Worm (Caenorhabditis elegans): Measurements from ENCODE around the gene sgn-1.
A peak's percentile ranks its signal among the peaks of the same experiment; 100 is the strongest.

The sgn-1 gene

ce11 chrII:8785875-8786274 lies 2.4 kb upstream of the sgn-1 start (continued):
- no peak for TF ChIP-seq D2030.7 (GFP tag; IDR thresholded peaks at IDR 0.05)
- no peak for TF ChIP-seq unc-62 (GFP tag; optimal IDR thresholded peaks at IDR 0.05)
- TF ChIP-seq dpff-1 (tag; optimal IDR thresholded peaks at IDR 0.05) = no peak
- no peak for TF ChIP-seq cebp-1 (GFP tag; IDR thresholded peaks at IDR 0.05)
- peak; percentile 21 for TF ChIP-seq cebp-1 (tag; optimal IDR thresholded peaks at IDR 0.05)
- TF ChIP-seq sdz-38 (tag; optimal IDR thresholded peaks at IDR 0.05) = no peak
- no peak for TF ChIP-seq F49E8.2 (tag; optimal IDR thresholded peaks at IDR 0.05; ENCODE audit: insufficient read depth)
- 0 out of 2 replicates have a peak, but pooled peaks have one; percentile 6 for TF ChIP-seq hmg-1.2 (GFP tag; IDR thresholded peaks at IDR 0.05)
- TF ChIP-seq hmg-20 (GFP tag; IDR thresholded peaks at IDR 0.05) = no peak

ce11 chrII:8784235-8784928 lies 912 bp upstream of the sgn-1 start:
- TF ChIP-seq ztf-22 (GFP tag; optimal IDR thresholded peaks at IDR 0.05) = no peak
- no peak for TF ChIP-seq rcor-1 (GFP tag; IDR thresholded peaks at IDR 0.05)
- TF ChIP-seq fkh-3 (tag; optimal IDR thresholded peaks at IDR 0.05) = no peak
- TF ChIP-seq Y67H2A.10 (GFP tag; conservative IDR thresholded peaks at IDR 0.05) = no peak
- TF ChIP-seq nhr-179 (tag; optimal IDR thresholded peaks at IDR 0.05) = no peak
- no peak for TF ChIP-seq bed-1 (GFP tag; IDR thresholded peaks at IDR 0.05)
- no peak for TF ChIP-seq lin-35 (GFP tag; optimal IDR thresholded peaks at IDR 0.05)
- no peak for TF ChIP-seq F33H1.4 (GFP tag; IDR thresholded peaks at IDR 0.05)
- no peak for TF ChIP-seq F10E7.11 (tag; optimal IDR thresholded peaks at IDR 0.05)
- no peak for TF ChIP-seq akir-1 (GFP tag; optimal IDR thresholded peaks at IDR 0.05)
- peak; percentile 61; the same call in 1 of the 2 replicates for TF ChIP-seq nfyb-1 (GFP tag; IDR thresholded peaks at IDR 0.05)
- no peak for TF ChIP-seq die-1 (tag; optimal IDR thresholded peaks at IDR 0.05)
- no peak for TF ChIP-seq ceh-58 (GFP tag; IDR thresholded peaks at IDR 0.05)
- no peak for TF ChIP-seq snpc-4 (GFP tag; optimal IDR thresholded peaks at IDR 0.05)
- TF ChIP-seq snpc-4 (tag; optimal IDR thresholded peaks at IDR 0.05) = peak in 2 of 4 experiments; percentile 3 to 18
- peak; percentile 21 for TF ChIP-seq nhr-80 (tag; optimal IDR thresholded peaks at IDR 0.05)
- no peak for TF ChIP-seq madf-8 (GFP tag; conservative IDR thresholded peaks at IDR 0.05)
- TF ChIP-seq rec-8 (tag; optimal IDR thresholded peaks at IDR 0.05) = no peak
- TF ChIP-seq pbrm-1 (GFP tag; IDR thresholded peaks at IDR 0.05) = no peak
- TF ChIP-seq Y95B8A.8 (GFP tag; IDR thresholded peaks at IDR 0.05) = no peak
- peak; percentile 7 for TF ChIP-seq lin-40 (tag; optimal IDR thresholded peaks at IDR 0.05)
- peak; percentile 88 for TF ChIP-seq madf-10 (tag; optimal IDR thresholded peaks at IDR 0.05)
- TF ChIP-seq atf-7 (tag; optimal IDR thresholded peaks at IDR 0.05) = peak; percentile 12
- TF ChIP-seq Y53F4B.3 (GFP tag; IDR thresholded peaks at IDR 0.05) = no peak
- TF ChIP-seq ztf-25 (GFP tag; IDR thresholded peaks at IDR 0.05) = no peak
- no peak for TF ChIP-seq F22D6.2 (tag; optimal IDR thresholded peaks at IDR 0.05)
- TF ChIP-seq lsy-27 (tag; optimal IDR thresholded peaks at IDR 0.05; ENCODE audit: borderline replicate concordance, insufficient read depth) = no peak
- TF ChIP-seq ets-4 (GFP tag; optimal IDR thresholded peaks at IDR 0.05) = no peak
- TF ChIP-seq nhr-27 (tag; optimal IDR thresholded peaks at IDR 0.05) = no peak
- no peak for TF ChIP-seq mel-28 (tag; optimal IDR thresholded peaks at IDR 0.05; ENCODE audit: borderline replicate concordance)
- peak; percentile 34; the same call in 1 of the 2 replicates for TF ChIP-seq mcd-1 (GFP tag; IDR thresholded peaks at IDR 0.05)
- peak; percentile 4; the same call in 1 of the 2 replicates for TF ChIP-seq hmg-1.2 (GFP tag; IDR thresholded peaks at IDR 0.05)
- no peak for TF ChIP-seq F57A8.1 (GFP tag; optimal IDR thresholded peaks at IDR 0.05)
- TF ChIP-seq K11D2.4 (GFP tag; IDR thresholded peaks at IDR 0.05) = no peak
- no peak for TF ChIP-seq hsf-1 (GFP tag; IDR thresholded peaks at IDR 0.05)
- no peak for TF ChIP-seq chd-7 (tag; optimal IDR thresholded peaks at IDR 0.05)
- no peak for TF ChIP-seq lin-54 (GFP tag; optimal IDR thresholded peaks at IDR 0.05)
- TF ChIP-seq dox-1 (GFP tag; IDR thresholded peaks at IDR 0.05) = peak; percentile 40; the same call in 1 of the 2 replicates
- TF ChIP-seq unc-130 (GFP tag; optimal IDR thresholded peaks at IDR 0.05) = no peak
